Fruit fly (Drosophila melanogaster): ENCODE data around the gene CheA87a.
A peak's percentile ranks its signal among the peaks of the same experiment; 100 is the strongest.

The CheA87a gene

DNA sequence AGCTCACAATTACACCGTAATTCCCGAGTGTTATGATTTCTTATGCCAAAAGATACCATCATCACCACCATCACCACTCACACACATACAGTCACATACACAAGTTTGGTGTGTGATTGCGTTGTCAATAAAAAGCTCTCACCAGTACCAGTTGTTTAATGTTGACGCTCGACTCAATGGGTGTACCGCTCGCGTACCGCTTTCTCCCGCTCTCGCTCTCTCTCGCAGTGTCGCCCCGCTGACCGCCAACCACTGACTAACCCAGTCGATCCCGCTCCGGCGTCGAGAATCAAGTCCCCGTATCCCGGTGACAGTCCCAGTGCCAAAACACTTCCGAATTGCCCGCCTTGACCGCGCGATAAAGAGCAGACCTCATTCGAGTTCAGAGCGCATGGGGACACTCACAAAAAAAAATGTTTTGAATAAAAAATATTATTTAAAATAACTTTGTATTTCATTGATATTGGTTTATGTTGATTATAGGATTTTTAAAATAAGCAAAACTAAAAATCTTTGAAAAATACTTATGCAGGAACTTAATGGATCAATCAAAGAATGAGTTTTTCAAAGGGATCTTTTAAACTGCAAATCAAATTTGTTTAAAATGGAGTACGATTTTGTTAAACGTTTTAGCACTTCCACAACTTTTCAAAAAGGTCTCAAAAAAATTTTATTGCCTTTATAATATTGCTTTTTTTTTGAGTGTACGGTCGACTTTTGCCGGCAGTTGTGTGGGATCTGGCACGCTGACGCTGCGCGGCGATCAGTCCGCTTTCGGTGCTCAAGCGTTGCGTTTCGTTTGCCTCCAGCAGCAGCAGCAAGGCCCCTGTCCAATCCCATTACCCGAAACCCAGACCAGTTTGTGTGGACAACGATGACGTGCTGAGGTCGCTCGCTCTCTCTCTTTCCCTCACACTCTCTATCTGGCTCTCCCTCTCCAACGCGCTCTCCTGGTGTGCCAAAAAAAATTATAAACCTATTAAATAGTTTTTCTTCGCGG lies 5.0 kb upstream of the CheA87a start, which contains the start of gene Dic1 (continued):
- TF ChIP-seq corto (GFP tag; optimal IDR thresholded peaks at IDR 0.05) (peak; percentile 84), sens (GFP tag) (peak; percentile 99), CG2116 (GFP tag; optimal IDR thresholded peaks at IDR 0.05) (peak; percentile 82), CG4707 (GFP tag; optimal IDR thresholded peaks at IDR 0.05) (peak; percentile 77), CG7839 (tag; optimal IDR thresholded peaks at IDR 0.05) (peak; percentile 98), sob (GFP tag; IDR thresholded peaks at IDR 0.05) (peak; percentile 89), al (GFP tag; IDR thresholded peaks at IDR 0.05) (peak; percentile 91), TFAM (GFP tag; optimal IDR thresholded peaks at IDR 0.05) (peak; percentile 65), sens-2 (GFP tag; IDR thresholded peaks at IDR 0.05) (peak; percentile 78; the same call in 1 of the 2 replicates), CG15601 (tag; optimal IDR thresholded peaks at IDR 0.05) (peak; percentile 94), CG30403 (GFP tag; optimal IDR thresholded peaks at IDR 0.05) (peak; percentile 98), Antp (GFP tag; optimal IDR thresholded peaks at IDR 0.05) (peak; percentile 88), CG12391 (tag; optimal IDR thresholded peaks at IDR 0.05) (peak; percentile 97), Ada2b (GFP tag; IDR thresholded peaks at IDR 0.05) (peak; percentile 86), D (optimal IDR thresholded peaks at IDR 0.05) (no peak), D (GFP tag; optimal IDR thresholded peaks at IDR 0.05) (peak; percentile 98), Hr51 (GFP tag; optimal IDR thresholded peaks at IDR 0.05) (peak; percentile 91 to 98), CG30431 (GFP tag; optimal IDR thresholded peaks at IDR 0.05) (peak; percentile 93), CG2875 (GFP tag; optimal IDR thresholded peaks at IDR 0.05) (peak; percentile 94), ewg (GFP tag; optimal IDR thresholded peaks at IDR 0.05) (peak; percentile 93), CG4424 (GFP tag; optimal IDR thresholded peaks at IDR 0.05) (peak; percentile 97), Sry-β (GFP tag; optimal IDR thresholded peaks at IDR 0.05) (peak; percentile 63), Awh (GFP tag; IDR thresholded peaks at IDR 0.05) (peak; percentile 72), CG14667 (GFP tag; IDR thresholded peaks at IDR 0.05) (peak; percentile 74), wdn (GFP tag; IDR thresholded peaks at IDR 0.05) (peak; percentile 82), CG7556 (GFP tag; optimal IDR thresholded peaks at IDR 0.05) (peak; percentile 99), Nf-YB (GFP tag; optimal IDR thresholded peaks at IDR 0.05) (peak; percentile 86), ATbp (GFP tag; optimal IDR thresholded peaks at IDR 0.05) (peak; percentile 96), CG3838 (GFP tag; optimal IDR thresholded peaks at IDR 0.05) (peak; percentile 71), Meics (GFP tag; optimal IDR thresholded peaks at IDR 0.05) (peak; percentile 98), Nf-YA (GFP tag; IDR thresholded peaks at IDR 0.05) (peak; percentile 85), Hsf (GFP tag; optimal IDR thresholded peaks at IDR 0.05) (peak; percentile 96), CG15479 (GFP tag; optimal IDR thresholded peaks at IDR 0.05) (peak; percentile 30), gce (GFP tag; IDR thresholded peaks at IDR 0.05) (no peak), CG1603 (tag; optimal IDR thresholded peaks at IDR 0.05) (peak; percentile 67), nmo (GFP tag; optimal IDR thresholded peaks at IDR 0.05) (peak; percentile 99), CG11456 (GFP tag; IDR thresholded peaks at IDR 0.05) (peak; percentile 85), CG4617 (GFP tag; optimal IDR thresholded peaks at IDR 0.05; ENCODE audit: borderline replicate concordance) (peak; percentile 84)

Data from whole organism, embryonic.